Worm (Caenorhabditis elegans): ENCODE measurements around the gene F41H10.12.

ce11 chrIV:5419122-5419521, 34.0 kb downstream of the F41H10.12 start, which contains the start of gene ehn-3:
- TF ChIP-seq W03F9.2 (tag; optimal IDR thresholded peaks at IDR 0.05) (no peak), him-1 (tag; optimal IDR thresholded peaks at IDR 0.05) (no peak)

All from whole organism, L4/young adult.